Worm (Caenorhabditis elegans) whole organism, L1 larva: ENCODE data around the gene F52C9.5.

Experiments used
- aly-2 ChIP-seq: fragments of 150-350 bp; optimal IDR thresholded peaks from 2 replicates; lab custom pipeline; 2014; ENCODE audit warnings: missing biosample characterization, missing genetic modification characterization
- dpl-1 ChIP-seq, 3 experiments: fragments of 150-350 bp in 2 of 3; sonication (generic microtip) in 1 of 3; optimal IDR thresholded peaks; 2 replicates each; lab custom pipeline; 2014 to 2017; ENCODE audit warnings: missing biosample characterization in 3 of 3, missing genetic modification characterization in 3 of 3, missing genetic modification reagents in 3 of 3
- nhr-28 ChIP-seq: fragments of 150-350 bp; optimal IDR thresholded peaks from 2 replicates; lab custom pipeline; 2014; ENCODE audit warnings: missing biosample characterization, missing genetic modification characterization
- pag-3 ChIP-seq: sonication (generic microtip); optimal IDR thresholded peaks from 2 replicates; lab custom pipeline; 2017; ENCODE audit warnings: missing genetic modification characterization, mild to moderate bottlenecking, missing compliant biosample characterization, antibody characterized with exemption, borderline replicate concordance; ENCODE audit not compliant: insufficient read depth

DNA sequence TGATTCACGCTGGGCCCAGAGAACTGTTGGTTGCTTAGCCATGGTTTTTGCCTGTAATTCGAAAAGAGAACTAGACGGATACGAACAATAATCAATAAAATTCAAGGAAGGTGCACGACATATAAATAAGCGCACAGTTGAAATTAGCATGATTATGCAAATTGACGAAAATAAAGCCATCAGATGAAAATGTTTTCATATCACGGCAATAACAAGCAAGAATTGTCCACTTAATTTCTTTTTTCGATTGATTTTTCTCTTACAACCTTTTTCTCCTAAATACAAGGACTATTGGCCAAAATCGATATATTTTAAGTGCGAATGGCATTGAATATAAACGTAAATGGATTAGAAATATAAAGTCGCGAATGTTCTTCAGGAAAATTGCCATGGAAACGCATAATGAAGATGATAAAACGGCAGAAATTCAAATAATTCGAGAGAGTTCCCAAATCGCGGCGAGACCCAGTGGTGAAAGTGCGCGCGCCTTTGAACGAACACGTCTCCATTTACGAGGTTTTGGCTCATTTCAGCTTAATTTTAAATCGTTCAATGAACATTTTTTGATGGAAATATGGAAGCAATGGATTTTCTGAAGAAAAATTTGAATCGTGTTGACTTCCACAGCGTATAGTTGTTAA is 27.2 kb upstream of the F52C9.5 start, which contains the start of the genes daf-41 and toc-1:
- TF ChIP-seq aly-2 (tag; lab: Kevin White, UChicago) (no peak), dpl-1 (GFP tag; optimal IDR thresholded peaks at IDR 0.05; lab: Kevin White, UChicago) (peak; percentile 54 to 71 (median 58)), nhr-28 (no peak), pag-3 (tag; lab: Kevin White, UChicago) (no peak)
